Worm (Caenorhabditis elegans) whole organism, L4/young adult: ENCODE data around the gene F08B4.8.

Source experiments
- W03F9.2 ChIP-seq: fragments of 150-350 bp; optimal IDR thresholded peaks from 2 replicates; lab custom pipeline; 2014; ENCODE audit warnings: missing biosample characterization, missing genetic modification characterization
- dao-5 ChIP-seq: sonication (generic microtip); optimal IDR thresholded peaks from 2 replicates; lab custom pipeline; 2016; ENCODE audit warnings: missing genotype, missing genetic modification characterization, moderate library complexity, missing compliant biosample characterization
- him-1 ChIP-seq: sonication (generic microtip); optimal IDR thresholded peaks from 2 replicates; lab custom pipeline; 2016; ENCODE audit warnings: missing genotype, missing genetic modification reagents, missing genetic modification characterization, missing compliant biosample characterization

The F08B4.8 gene

DNA sequence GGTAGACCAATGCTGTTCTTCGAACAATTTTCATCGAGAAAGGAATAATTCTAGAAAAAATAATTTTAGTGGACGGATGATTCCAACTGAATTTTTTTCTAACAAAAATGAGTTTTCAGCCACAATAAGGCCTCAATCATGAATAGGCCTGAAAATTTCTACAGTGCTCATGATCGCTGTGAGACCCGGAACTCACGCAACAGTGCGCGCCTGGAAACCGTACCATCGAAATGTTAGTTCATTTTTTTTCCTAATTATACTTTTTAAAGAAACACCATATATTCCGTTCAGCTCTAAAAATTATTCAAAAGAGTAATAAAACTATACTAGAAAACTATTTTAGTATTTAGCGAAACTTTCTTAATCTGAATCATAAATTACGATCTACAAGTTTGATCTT is 47.5 kb downstream of the F08B4.8 start:
- TF ChIP-seq dao-5 (tag; lab: Kevin White, UChicago): no peak
- TF ChIP-seq W03F9.2 (tag; lab: Kevin White, UChicago): no peak
- TF ChIP-seq him-1: no peak

ce11 chrIV:8725345-8725744 is 47.9 kb downstream of the F08B4.8 start, which contains the start of gene pgm-3:
Gene pgm-3, plus strand, starts transcription at chrIV:8725722.
- no peak for TF ChIP-seq W03F9.2 (tag; lab: Kevin White, UChicago)
- no peak for TF ChIP-seq him-1
- TF ChIP-seq dao-5 (tag; lab: Kevin White, UChicago): no peak
